Worm (Caenorhabditis elegans) whole organism, midembryonic: ENCODE results near the gene ugt-23.

Source experiments
- cog-1 ChIP-seq: sonication (generic microtip); optimal IDR thresholded peaks from 2 replicates; lab custom pipeline; 2016; ENCODE audit warnings: missing genetic modification characterization, missing compliant biosample characterization
- flt-1 ChIP-seq: fragments of 200-800 bp; sonication (Bioruptor generic); IDR thresholded peaks from 2 replicates; pipeline ENCODE4 v1.3.6; 2022; ENCODE audit warnings: missing genetic modification characterization, missing compliant biosample characterization
- med-1 ChIP-seq: sonication (generic microtip); optimal IDR thresholded peaks from 2 replicates; lab custom pipeline; 2017; ENCODE audit warnings: missing genetic modification characterization, mild to moderate bottlenecking, missing compliant biosample characterization, antibody characterized with exemption, missing genetic modification reagents; ENCODE audit not compliant: insufficient read depth

DNA sequence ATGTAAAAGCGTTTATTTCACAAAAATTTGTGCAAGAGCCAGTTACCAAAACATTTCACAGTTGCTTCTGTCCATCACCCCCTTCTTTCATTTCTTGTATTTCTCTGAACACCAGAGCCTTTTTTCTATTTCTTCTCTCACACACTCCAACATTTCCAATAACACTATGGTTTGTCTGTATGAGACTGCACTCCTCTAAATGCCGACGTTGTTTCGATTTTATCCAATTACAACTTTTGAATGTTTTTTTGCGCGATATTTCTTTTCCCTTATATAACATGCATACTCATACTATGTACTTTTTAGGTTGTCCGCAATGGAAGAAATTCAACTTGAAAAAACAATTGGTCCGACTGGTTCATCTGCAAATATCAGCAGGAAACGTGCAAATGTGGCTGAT is 19.1 kb downstream of the ugt-23 start, which contains the start of gene F21G4.5:
- TF ChIP-seq cog-1 (tag; lab: Kevin White, UChicago) (no peak), flt-1 (GFP tag; lab: Robert Waterston, UW) (no peak), med-1 (GFP tag; lab: Kevin White, UChicago) (no peak)
